Worm (Caenorhabditis elegans): ENCODE measurements around the gene emc-3.

emc-3 gene

ce11 chrIV:13393246-13393716, 11.6 kb upstream of the emc-3 start (continued):
- peak in 1 of 2 experiments; percentile 41 for TF ChIP-seq let-607 (tag; optimal IDR thresholded peaks at IDR 0.05)
- no peak for TF ChIP-seq B0035.1 (tag; optimal IDR thresholded peaks at IDR 0.05)
- TF ChIP-seq rec-8 (tag; optimal IDR thresholded peaks at IDR 0.05) = no peak
- no peak for TF ChIP-seq F10E7.11 (tag; optimal IDR thresholded peaks at IDR 0.05)
- no peak for TF ChIP-seq Y79H2A.3 (GFP tag; conservative IDR thresholded peaks at IDR 0.05)
- TF ChIP-seq B0261.1 (tag; optimal IDR thresholded peaks at IDR 0.05) = no peak
- TF ChIP-seq nhr-90 (tag; optimal IDR thresholded peaks at IDR 0.05) = peak; percentile 53
- TF ChIP-seq dpl-1 (GFP tag; optimal IDR thresholded peaks at IDR 0.05) = no peak
- no peak for TF ChIP-seq nhr-27 (tag; optimal IDR thresholded peaks at IDR 0.05)
- no peak for TF ChIP-seq T07F8.4 (tag; optimal IDR thresholded peaks at IDR 0.05)
- no peak for TF ChIP-seq mxl-1 (tag; optimal IDR thresholded peaks at IDR 0.05)
- no peak for TF ChIP-seq mes-4 (tag; optimal IDR thresholded peaks at IDR 0.05)
- TF ChIP-seq somi-1 (GFP tag; optimal IDR thresholded peaks at IDR 0.05) = peak; percentile 25
- TF ChIP-seq F57C9.4 (tag; optimal IDR thresholded peaks at IDR 0.05) = no peak
- TF ChIP-seq let-526 (GFP tag; IDR thresholded peaks at IDR 0.05) = no peak
- no peak for TF ChIP-seq lin-54 (GFP tag; optimal IDR thresholded peaks at IDR 0.05)
- TF ChIP-seq F52B5.7 (tag; optimal IDR thresholded peaks at IDR 0.05) = no peak

ce11 chrIV:13392230-13392629, 10.5 kb upstream of the emc-3 start:
- TF ChIP-seq hsf-1 (GFP tag; IDR thresholded peaks at IDR 0.05) (0 out of 2 replicates have a peak, but pooled peaks have one; percentile 40), ztf-26 (tag; optimal IDR thresholded peaks at IDR 0.05) (peak; percentile 35), athp-1 (tag; optimal IDR thresholded peaks at IDR 0.05) (no peak), dox-1 (GFP tag; IDR thresholded peaks at IDR 0.05) (0 out of 2 replicates have a peak, but pooled peaks have one; percentile 28), F33H1.4 (GFP tag; IDR thresholded peaks at IDR 0.05) (no peak), zim-3 (tag; optimal IDR thresholded peaks at IDR 0.05) (peak; percentile 67), mes-4 (tag; optimal IDR thresholded peaks at IDR 0.05) (no peak)

- TF ChIP-seq repo-1 (tag; optimal IDR thresholded peaks at IDR 0.05) (peak; percentile 52), lin-40 (tag; optimal IDR thresholded peaks at IDR 0.05) (no peak)
These were observed 9.0 kb upstream of the emc-3 start for ce11 chrIV:13390770-13391169.

ce11 chrIV:13389237-13389636, 7.5 kb upstream of the emc-3 start:
- TF ChIP-seq pbrm-1 (GFP tag; IDR thresholded peaks at IDR 0.05) (0 out of 2 replicates have a peak, but pooled peaks have one; percentile 6), athp-1 (tag; optimal IDR thresholded peaks at IDR 0.05) (no peak), ZK185.1 (tag; optimal IDR thresholded peaks at IDR 0.05; ENCODE audit: poor library complexity, severe bottlenecking) (peak; percentile 74), lag-1 (GFP tag; IDR thresholded peaks at IDR 0.05) (no peak)

- TF ChIP-seq dpff-1 (tag; optimal IDR thresholded peaks at IDR 0.05) = peak; percentile 50
- no peak for TF ChIP-seq rcor-1 (GFP tag; IDR thresholded peaks at IDR 0.05)
- TF ChIP-seq ztf-26 (tag; optimal IDR thresholded peaks at IDR 0.05) = no peak
- 0 out of 2 replicates have a peak, but pooled peaks have one; percentile 32 for TF ChIP-seq cebp-2 (GFP tag; IDR thresholded peaks at IDR 0.05)
- TF ChIP-seq ceh-27 (GFP tag; optimal IDR thresholded peaks at IDR 0.05) = peak; percentile 18
- TF ChIP-seq snpc-3.4 (tag; optimal IDR thresholded peaks at IDR 0.05) = peak; percentile 30
- peak; percentile 60 for TF ChIP-seq K11D2.4 (GFP tag; IDR thresholded peaks at IDR 0.05)
- 0 out of 2 replicates have a peak, but pooled peaks have one; percentile 34 for TF ChIP-seq nfyb-1 (GFP tag; IDR thresholded peaks at IDR 0.05)
- no peak for TF ChIP-seq ztf-25 (GFP tag; IDR thresholded peaks at IDR 0.05)
- TF ChIP-seq Y56A3A.18 (GFP tag; IDR thresholded peaks at IDR 0.05) = peak; percentile 67; the same call in 1 of the 2 replicates
- TF ChIP-seq hmg-1.2 (GFP tag; IDR thresholded peaks at IDR 0.05) = peak; percentile 21
- TF ChIP-seq sdz-38 (tag; optimal IDR thresholded peaks at IDR 0.05) = no peak
- TF ChIP-seq hmg-20 (GFP tag; IDR thresholded peaks at IDR 0.05) = 0 out of 2 replicates have a peak, but pooled peaks have one; percentile 3
- TF ChIP-seq F22D6.2 (tag; optimal IDR thresholded peaks at IDR 0.05) = peak; percentile 29
- no peak for TF ChIP-seq cebp-1 (GFP tag; IDR thresholded peaks at IDR 0.05)
- TF ChIP-seq cebp-1 (tag; optimal IDR thresholded peaks at IDR 0.05) = peak; percentile 56
These were observed 7.1 kb upstream of the emc-3 start for ce11 chrIV:13388779-13389178.

All from whole organism, young adult.